Worm (Caenorhabditis elegans): ENCODE results near the gene mtm-3.

Gene mtm-3

ce11 chrIII:3821969-3822453 is 21.7 kb upstream of the mtm-3 start, which contains the start of gene amx-1:
Gene amx-1 (plus strand): TSS chrIII:3822403.
- TF ChIP-seq nhr-42 (GFP tag; IDR thresholded peaks at IDR 0.05) (no peak), unc-62 (GFP tag; optimal IDR thresholded peaks at IDR 0.05 in 1 of 2) (peak in 1 of 2 experiments; percentile 27), unc-62 (tag; optimal IDR thresholded peaks at IDR 0.05) (no peak), mes-2 (tag; optimal IDR thresholded peaks at IDR 0.05; ENCODE audit: poor library complexity, severe bottlenecking) (peak; percentile 27), hlh-30 (tag; optimal IDR thresholded peaks at IDR 0.05; ENCODE audit: insufficient read depth) (peak; percentile 18), zag-1 (tag; optimal IDR thresholded peaks at IDR 0.05) (no peak), F44E2.7 (GFP tag; IDR thresholded peaks at IDR 0.05) (no peak)

- peak; percentile 91 for TF ChIP-seq hlh-11 (tag; optimal IDR thresholded peaks at IDR 0.05)
- TF ChIP-seq dmd-6 (GFP tag; IDR thresholded peaks at IDR 0.05): peak; percentile 45
- TF ChIP-seq zfp-2 (tag; optimal IDR thresholded peaks at IDR 0.05): no peak
- no peak for TF ChIP-seq ZK546.5 (tag; optimal IDR thresholded peaks at IDR 0.05)
- TF ChIP-seq jun-1 (tag; optimal IDR thresholded peaks at IDR 0.05): no peak
- TF ChIP-seq dve-1 (tag; optimal IDR thresholded peaks at IDR 0.05; ENCODE audit: insufficient read depth): peak; percentile 78
- TF ChIP-seq F37D6.2 (tag; optimal IDR thresholded peaks at IDR 0.05): no peak
- TF ChIP-seq nhr-48 (tag; optimal IDR thresholded peaks at IDR 0.05): peak; percentile 46
- no peak for TF ChIP-seq zfp-3 (GFP tag; conservative IDR thresholded peaks at IDR 0.05)
- TF ChIP-seq unc-39 (tag; optimal IDR thresholded peaks at IDR 0.05): no peak
- TF ChIP-seq T26A8.4 (GFP tag; IDR thresholded peaks at IDR 0.05): peak; percentile 67
- TF ChIP-seq mxl-2 (GFP tag; conservative IDR thresholded peaks at IDR 0.05): no peak
- no peak for TF ChIP-seq nhr-76 (tag; optimal IDR thresholded peaks at IDR 0.05)
- TF ChIP-seq nhr-77 (tag; optimal IDR thresholded peaks at IDR 0.05): peak; percentile 77
- TF ChIP-seq mes-2 (tag; optimal IDR thresholded peaks at IDR 0.05; ENCODE audit: poor library complexity, severe bottlenecking): peak; percentile 64
- TF ChIP-seq nhr-6 (tag; optimal IDR thresholded peaks at IDR 0.05): peak; percentile 69
- no peak for TF ChIP-seq snpc-1.2 (GFP tag; IDR thresholded peaks at IDR 0.05)
- peak; percentile 78 for TF ChIP-seq egl-43 (GFP tag; IDR thresholded peaks at IDR 0.05)
- TF ChIP-seq F49E8.2 (tag; optimal IDR thresholded peaks at IDR 0.05; ENCODE audit: borderline replicate concordance): no peak
- TF ChIP-seq spr-1 (tag; optimal IDR thresholded peaks at IDR 0.05): no peak
- no peak for TF ChIP-seq madf-5 (GFP tag; IDR thresholded peaks at IDR 0.05)
- TF ChIP-seq F44E2.7 (GFP tag; IDR thresholded peaks at IDR 0.05): no peak
- TF ChIP-seq cey-2 (tag; optimal IDR thresholded peaks at IDR 0.05; ENCODE audit: borderline replicate concordance, insufficient read depth): no peak
- TF ChIP-seq lim-7 (GFP tag; IDR thresholded peaks at IDR 0.05): no peak
- no peak for TF ChIP-seq sdz-12 (GFP tag; optimal IDR thresholded peaks at IDR 0.05)
- TF ChIP-seq attf-4 (tag; optimal IDR thresholded peaks at IDR 0.05): no peak
- peak; percentile 86 for TF ChIP-seq hmg-1.1 (GFP tag; IDR thresholded peaks at IDR 0.05)
- no peak for TF ChIP-seq tra-1 (GFP tag; IDR thresholded peaks at IDR 0.05)
- peak; percentile 43 to 86 for TF ChIP-seq mdl-1 (tag; optimal IDR thresholded peaks at IDR 0.05)
- TF ChIP-seq ctbp-1 (GFP tag; IDR thresholded peaks at IDR 0.05): peak; percentile 9; the same call in 1 of the 2 replicates
- TF ChIP-seq ceh-44 (GFP tag; IDR thresholded peaks at IDR 0.05): no peak
- no peak for TF ChIP-seq aly-2 (tag; optimal IDR thresholded peaks at IDR 0.05)
- peak; percentile 31; the same call in 1 of the 2 replicates for TF ChIP-seq set-16 (GFP tag; IDR thresholded peaks at IDR 0.05)
- no peak for TF ChIP-seq snpc-4 (tag; optimal IDR thresholded peaks at IDR 0.05)
- no peak for TF ChIP-seq lin-1 (GFP tag; IDR thresholded peaks at IDR 0.05)
- TF ChIP-seq dmd-8 (GFP tag; IDR thresholded peaks at IDR 0.05): no peak
- TF ChIP-seq mdt-29 (GFP tag; IDR thresholded peaks at IDR 0.05): no peak
- TF ChIP-seq nhr-28 (tag; optimal IDR thresholded peaks at IDR 0.05): peak; percentile 89
- TF ChIP-seq D1046.2 (GFP tag; IDR thresholded peaks at IDR 0.05): no peak
- peak in 1 of 2 experiments; percentile 51 for TF ChIP-seq hif-1 (tag; optimal IDR thresholded peaks at IDR 0.05)
- no peak for TF ChIP-seq T20F7.1 (GFP tag; optimal IDR thresholded peaks at IDR 0.05)
- peak; percentile 80 for TF ChIP-seq mxl-3 (GFP tag; optimal IDR thresholded peaks at IDR 0.05)
- TF ChIP-seq egl-27 (tag; optimal IDR thresholded peaks at IDR 0.05): no peak
- TF ChIP-seq arid-1 (GFP tag; conservative IDR thresholded peaks at IDR 0.05): 0 out of 2 replicates have a peak, but pooled peaks have one; percentile 32
Measured at ce11 chrIII:3820134-3820533, 19.9 kb upstream of the mtm-3 start.

Data from whole organism, L4 larva.